Worm (Caenorhabditis elegans): ENCODE data around the gene ptr-4.
A peak's percentile ranks its signal among the peaks of the same experiment; 100 is the strongest.

The ptr-4 gene

DNA sequence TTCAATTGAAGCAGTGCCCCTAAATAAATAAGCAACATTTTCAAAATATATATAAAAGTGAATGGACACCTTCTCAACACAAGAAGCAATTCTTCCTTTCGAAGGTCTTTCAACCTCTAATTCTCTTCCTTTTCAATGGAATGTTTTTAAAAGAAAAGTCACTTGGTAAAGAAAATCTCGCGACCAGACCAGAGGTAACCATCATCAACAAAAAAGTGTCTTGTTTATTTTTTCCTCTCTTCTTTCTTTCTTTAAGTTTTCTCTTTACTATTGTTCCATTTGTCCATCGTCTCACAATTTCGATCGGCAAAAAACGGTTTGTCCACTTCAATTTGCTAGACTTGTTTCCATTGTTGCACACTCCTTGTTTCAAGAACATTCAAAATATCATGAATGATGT is 50.7 kb downstream of the ptr-4 start, which contains the start of gene C09B8.8:
Gene C09B8.8, plus strand, starts transcription at position 397 of the 400 bp plus-strand sequence.
- peak; percentile 81 for TF ChIP-seq pha-4 (tag; optimal IDR thresholded peaks at IDR 0.05)
- no peak for TF ChIP-seq lin-39 (tag; optimal IDR thresholded peaks at IDR 0.05)
